Fruit fly (Drosophila melanogaster) Kc167 (cell line): ENCODE results near the gene dnd.

Source experiments
- Myc ChIP-seq: fragments of >200 bp; optimal IDR thresholded peaks from 2 replicates; lab custom pipeline; 2017; ENCODE audit warnings: missing external identifiers
- Sin3A ChIP-seq: fragments of >200 bp; optimal IDR thresholded peaks from 2 replicates; lab custom pipeline; 2018; ENCODE audit warnings: missing external identifiers
- h ChIP-seq: fragments of >200 bp; optimal IDR thresholded peaks from 3 replicates; lab custom pipeline; 2018; ENCODE audit warnings: missing external identifiers
- insv ChIP-seq: fragments of >200 bp; optimal IDR thresholded peaks from 3 replicates; lab custom pipeline; 2018; ENCODE audit warnings: missing external identifiers
- psq ChIP-seq: fragments of >200 bp; optimal IDR thresholded peaks from 2 replicates; lab custom pipeline; 2017; ENCODE audit warnings: missing external identifiers
- ttk ChIP-seq: sonication (Bioruptor generic); optimal IDR thresholded peaks from 2 replicates; lab custom pipeline; 2017; ENCODE audit warnings: missing external identifiers

The dnd gene

DNA sequence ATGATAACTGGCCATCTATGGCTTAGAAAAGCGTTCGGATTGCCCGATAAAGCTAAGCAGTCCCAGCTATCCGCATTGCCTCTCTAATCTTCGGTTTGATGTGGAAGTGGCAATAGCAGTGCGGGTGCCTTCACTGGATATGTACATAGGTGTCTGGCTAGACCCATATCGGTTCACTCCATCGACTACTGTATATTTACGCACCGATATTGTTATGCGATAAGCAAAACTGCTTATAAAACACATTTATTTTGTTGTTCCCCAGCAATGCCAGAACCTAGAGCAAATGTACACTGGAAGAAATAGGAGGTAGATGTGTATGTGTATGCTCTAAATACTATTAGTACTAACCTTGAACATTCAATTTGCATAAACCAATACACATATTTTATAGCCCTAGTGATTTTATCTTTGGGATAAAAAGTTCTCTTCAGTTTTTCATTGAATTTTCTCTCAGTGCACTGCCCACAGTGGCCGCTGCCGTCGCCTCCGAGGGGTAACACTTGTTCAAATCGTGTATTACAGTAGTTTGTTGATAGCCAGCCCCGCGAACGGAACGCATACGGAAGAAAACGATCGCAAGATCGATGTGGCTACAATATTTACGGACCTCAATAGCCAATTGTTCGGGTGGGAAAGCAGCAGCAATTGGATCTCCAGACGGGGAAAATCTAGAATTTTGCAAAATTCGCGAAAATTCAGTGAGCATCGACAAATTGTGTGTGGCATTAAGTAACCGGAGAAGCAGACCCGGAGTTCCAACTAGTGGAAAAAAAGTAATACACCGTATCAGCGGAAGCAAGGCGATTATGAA, 16.8 kb downstream of the dnd start, which contains the start of gene CG31431:
CG31431 (plus strand) TSS at position 524 of the 814 bp plus-strand sequence.
- no peak for TF ChIP-seq Sin3A (lab: Kevin White, UChicago)
- TF ChIP-seq h (lab: Kevin White, UChicago): no peak
- no peak for TF ChIP-seq psq
- no peak for TF ChIP-seq insv (lab: Kevin White, UChicago)
- TF ChIP-seq ttk: no peak
- no peak for TF ChIP-seq Myc

DNA sequence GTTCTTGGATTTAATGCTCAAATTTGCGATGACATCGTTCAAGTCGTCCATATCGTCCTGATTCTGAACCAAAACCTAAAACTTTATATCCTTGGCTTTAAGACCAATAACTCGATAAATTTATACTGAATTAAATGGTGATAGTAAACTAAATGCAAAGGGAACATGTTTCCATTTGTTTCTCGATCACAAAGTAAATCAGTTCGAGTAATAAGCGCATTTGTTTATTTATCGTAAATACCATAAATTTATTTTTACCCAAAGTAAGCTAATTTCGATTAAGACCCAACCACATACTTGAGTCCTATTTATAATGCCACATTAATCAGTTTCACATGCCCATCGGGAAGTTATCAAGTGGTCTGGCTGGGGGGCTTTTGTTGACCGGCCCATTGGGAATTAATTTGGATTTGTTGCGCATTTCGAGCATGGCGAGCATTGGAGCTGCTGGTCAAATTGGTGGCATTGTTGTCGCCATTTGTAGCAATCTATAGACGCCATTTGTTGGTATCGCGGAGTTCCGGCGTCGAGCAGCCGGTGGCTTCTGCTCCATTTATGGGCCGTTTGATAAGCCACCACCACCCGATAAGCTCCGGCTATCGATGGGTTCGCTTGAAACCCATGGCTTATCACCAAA, 17.6 kb downstream of the dnd start, which contains the start of gene CG31174:
CG31174 (minus strand) TSS at position 51 of the 637 bp plus-strand sequence.
- TF ChIP-seq Myc (no peak), insv (lab: Kevin White, UChicago) (no peak), psq (no peak), ttk (no peak), h (lab: Kevin White, UChicago) (no peak), Sin3A (lab: Kevin White, UChicago) (no peak)

DNA sequence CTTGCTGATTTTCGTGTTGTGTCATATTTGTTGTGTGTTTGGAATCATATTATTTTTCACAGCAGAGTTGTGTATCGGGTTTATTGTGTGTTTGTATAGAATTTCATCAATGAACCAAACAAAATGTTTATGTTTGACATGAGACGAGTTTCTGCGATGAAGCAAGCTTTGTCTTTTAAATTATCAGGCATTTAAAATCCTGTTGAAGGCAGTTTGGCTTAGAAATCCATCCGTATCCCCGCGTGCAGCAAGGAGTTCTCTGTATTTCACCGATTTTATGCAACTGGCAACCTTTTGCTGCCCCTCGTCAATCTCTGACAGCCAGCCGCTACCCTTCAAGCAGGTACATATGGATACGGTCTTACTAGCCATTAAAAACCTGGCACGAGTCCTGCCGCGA, 19.3 kb downstream of the dnd start, which contains the start of the genes CG6569 and Cby:
CG6569 (minus strand) TSS at position 101 of the 400 bp plus-strand sequence.
Cby (plus strand) TSS at position 185 of the 400 bp plus-strand sequence.
- TF ChIP-seq psq (no peak), ttk (no peak), Sin3A (lab: Kevin White, UChicago) (no peak), h (lab: Kevin White, UChicago) (no peak), insv (lab: Kevin White, UChicago) (no peak), Myc (no peak)

DNA sequence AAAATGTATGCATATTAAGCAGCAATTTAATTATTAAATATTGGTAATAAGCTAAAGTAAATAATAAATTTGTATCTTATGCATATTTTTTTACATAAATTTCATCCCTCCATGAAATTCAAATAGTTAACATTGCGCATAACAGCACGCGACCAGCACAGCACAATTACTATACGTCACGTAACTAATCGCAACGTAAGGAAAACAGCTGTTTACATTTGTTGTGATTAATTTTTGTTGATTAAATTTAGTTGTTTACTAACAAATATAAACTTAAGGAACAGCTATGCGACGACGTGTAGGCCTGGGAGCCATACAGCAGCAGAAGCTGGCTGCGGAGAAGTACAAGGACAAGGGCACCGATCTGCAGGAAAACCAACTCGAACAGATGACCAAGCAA, 22.2 kb downstream of the dnd start, which contains the start of gene lsn:
lsn (plus strand) TSS at position 177 of the 400 bp plus-strand sequence.
- no peak for TF ChIP-seq Sin3A (lab: Kevin White, UChicago)
- no peak for TF ChIP-seq ttk

DNA sequence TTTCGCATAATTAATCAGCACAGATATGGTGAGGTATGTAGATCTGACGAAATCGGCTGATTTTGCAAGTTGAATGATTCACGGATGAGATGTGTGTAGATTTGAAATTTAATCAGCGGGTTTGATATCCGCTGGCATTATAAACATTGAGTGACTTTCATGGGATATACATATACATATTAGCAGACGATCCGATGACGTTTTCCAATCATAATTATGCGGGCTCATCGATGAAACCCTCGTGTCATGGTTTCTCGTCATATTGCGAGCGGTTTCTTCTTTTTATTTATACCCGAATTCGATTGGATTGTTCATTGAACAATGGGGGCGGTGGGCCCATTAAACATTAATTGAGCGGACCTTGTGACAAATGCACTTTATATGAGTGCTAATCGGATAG, 22.7 kb downstream of the dnd start:
- TF ChIP-seq insv (lab: Kevin White, UChicago): no peak
- TF ChIP-seq psq: no peak
- TF ChIP-seq Sin3A (lab: Kevin White, UChicago): no peak
- TF ChIP-seq Myc: no peak
- TF ChIP-seq h (lab: Kevin White, UChicago): no peak
- no peak for TF ChIP-seq ttk

DNA sequence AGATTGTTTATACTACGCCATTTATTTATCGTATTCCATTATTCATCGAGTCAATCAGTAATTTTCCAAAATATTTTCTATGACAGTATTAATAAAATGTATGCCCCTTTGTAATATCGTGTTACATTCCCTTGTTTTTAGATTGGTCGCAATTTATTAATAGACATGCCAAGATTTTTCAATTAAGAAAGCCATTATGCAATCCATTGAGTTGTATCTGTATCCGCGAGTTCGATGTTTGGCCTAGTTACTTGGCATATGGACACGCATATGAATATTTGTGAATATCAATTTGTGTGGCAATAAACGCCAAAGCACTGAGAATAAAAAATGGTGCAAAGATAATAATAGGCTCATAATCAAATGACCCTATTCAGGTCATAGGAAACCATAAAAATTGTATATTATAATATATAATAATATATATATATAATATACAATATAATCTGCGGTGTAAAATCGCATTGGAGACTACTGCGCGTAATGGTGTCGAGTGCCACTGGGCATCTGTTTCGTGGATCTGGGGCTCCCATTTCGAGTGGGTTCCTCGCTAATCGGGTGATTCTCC, 23.3 kb downstream of the dnd start:
- TF ChIP-seq Myc (no peak), h (lab: Kevin White, UChicago) (no peak), ttk (no peak), Sin3A (lab: Kevin White, UChicago) (no peak), insv (lab: Kevin White, UChicago) (no peak), psq (no peak)

DNA sequence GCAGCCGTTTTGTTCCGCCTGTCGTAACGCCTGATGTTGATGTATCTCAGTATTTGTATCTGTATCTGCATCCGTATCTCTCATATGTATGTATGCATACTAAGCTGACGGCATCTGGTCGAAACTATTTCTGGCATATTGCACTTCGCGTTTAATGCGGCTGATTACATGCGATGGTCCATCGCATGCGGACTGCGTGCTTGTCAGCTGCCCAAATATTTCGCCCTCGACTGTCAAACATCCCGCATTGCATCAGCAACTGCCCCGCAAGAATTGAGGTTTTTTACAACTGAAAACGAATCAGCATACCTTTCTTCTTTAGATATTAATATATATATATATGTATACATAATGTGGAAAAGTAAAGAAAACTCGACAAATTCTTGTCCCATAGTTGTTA, 24.3 kb downstream of the dnd start:
- TF ChIP-seq Myc (no peak), insv (lab: Kevin White, UChicago) (no peak), psq (no peak), Sin3A (lab: Kevin White, UChicago) (no peak), ttk (no peak), h (lab: Kevin White, UChicago) (no peak)

DNA sequence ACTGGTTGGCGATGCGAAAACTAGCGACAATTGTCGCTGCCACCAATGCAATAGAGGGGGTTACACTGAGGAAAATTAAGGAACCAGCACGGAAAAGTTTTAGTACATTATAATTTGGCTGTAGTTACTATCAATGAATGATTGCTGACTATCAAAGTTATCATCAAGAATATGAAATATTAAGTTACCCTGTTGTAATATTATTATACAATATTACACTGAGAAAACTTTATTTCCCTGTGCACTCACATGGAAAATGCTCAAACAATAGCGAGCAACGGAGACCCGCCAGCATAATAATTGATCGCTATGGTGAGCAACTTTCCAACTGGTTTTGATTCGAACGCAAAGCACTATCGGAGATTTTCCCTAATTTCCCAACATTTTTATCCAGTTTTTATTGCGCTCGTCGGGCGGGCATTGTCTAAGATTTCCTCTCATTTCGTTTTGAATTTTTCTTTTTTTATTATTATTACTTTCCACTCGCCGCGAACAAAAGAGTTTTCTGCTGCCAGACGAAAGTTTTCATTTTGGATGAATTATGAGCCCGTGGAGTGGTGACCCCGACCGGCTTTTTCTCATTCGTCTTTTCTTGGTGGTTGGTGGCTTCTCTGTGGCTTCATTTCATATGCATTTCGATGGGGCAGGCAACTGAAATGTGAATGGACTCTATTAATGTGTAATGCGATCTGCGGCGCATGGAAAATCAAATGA, 24.9 kb downstream of the dnd start:
- TF ChIP-seq ttk (no peak), insv (lab: Kevin White, UChicago) (no peak)

DNA sequence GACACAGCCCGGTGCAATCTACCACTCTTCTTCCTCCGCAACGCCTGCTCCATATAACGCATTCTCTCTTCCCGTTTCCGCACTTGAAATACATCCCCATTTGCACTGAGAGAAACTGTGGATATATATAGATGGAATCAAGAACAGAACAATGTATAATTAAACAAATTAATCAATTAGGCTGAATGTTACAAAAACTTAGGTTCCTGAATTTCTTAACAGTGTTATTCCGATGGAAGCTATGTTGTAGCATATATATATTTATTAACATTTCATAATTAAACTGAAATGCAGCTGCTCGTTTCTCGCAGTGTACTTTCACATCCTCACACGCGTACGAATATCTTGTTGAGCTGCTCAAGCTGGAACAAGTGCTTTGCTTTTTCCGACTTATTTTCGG, 27.6 kb downstream of the dnd start:
- TF ChIP-seq Myc (no peak), ttk (no peak), Sin3A (lab: Kevin White, UChicago) (no peak), psq (no peak), h (lab: Kevin White, UChicago) (no peak), insv (lab: Kevin White, UChicago) (no peak)

DNA sequence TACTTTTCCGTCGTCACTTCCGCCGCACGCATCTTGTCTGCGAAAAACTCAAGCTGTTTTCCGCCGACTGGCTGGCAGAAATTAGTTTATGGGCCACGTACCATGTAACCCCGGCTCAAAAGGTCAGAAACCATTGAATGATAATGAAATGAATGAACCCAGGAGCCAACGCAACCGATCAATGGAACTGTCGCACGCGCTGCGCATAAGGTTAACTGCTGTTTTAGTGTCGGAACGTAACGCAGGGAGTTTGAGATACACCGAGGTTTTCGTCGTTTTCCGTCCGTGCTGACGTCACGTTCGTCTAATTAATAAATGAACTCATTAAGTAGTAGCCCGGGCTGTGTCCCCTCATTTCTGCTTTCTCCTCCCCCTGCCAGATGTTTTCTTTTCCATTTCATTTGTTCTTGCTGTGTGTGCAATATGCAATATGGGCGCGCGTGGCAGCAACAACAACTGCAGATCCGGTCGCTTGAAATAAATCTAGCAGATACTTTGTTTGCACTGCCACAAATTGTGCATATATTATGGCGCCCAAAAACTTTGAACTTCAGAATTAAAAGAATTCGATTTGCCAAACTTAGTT, 28.8 kb downstream of the dnd start:
- TF ChIP-seq ttk: no peak
- no peak for TF ChIP-seq Sin3A (lab: Kevin White, UChicago)
- TF ChIP-seq Myc: no peak
- no peak for TF ChIP-seq psq
- TF ChIP-seq h (lab: Kevin White, UChicago): no peak
- TF ChIP-seq insv (lab: Kevin White, UChicago): no peak

DNA sequence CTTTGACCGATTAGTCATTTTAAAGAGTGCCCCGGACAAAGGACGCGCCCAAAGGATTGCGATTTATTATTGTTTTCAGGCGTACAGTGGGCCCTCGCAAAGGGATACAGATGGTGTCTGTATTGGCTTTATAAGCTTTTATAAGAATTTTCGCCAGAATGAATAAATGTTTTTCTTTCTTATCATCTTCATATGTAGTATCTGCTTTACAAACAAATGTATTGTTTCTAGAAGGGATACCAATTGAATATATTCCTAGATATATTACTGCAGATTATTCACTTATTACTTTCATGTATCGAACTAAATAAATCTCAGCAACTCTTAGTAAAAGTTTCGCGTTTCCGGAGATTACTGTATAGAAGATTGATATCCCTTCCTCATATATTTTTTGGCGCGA, 29.6 kb downstream of the dnd start:
- TF ChIP-seq insv (lab: Kevin White, UChicago) (no peak), ttk (no peak), h (lab: Kevin White, UChicago) (no peak), Sin3A (lab: Kevin White, UChicago) (no peak), psq (no peak), Myc (no peak)

DNA sequence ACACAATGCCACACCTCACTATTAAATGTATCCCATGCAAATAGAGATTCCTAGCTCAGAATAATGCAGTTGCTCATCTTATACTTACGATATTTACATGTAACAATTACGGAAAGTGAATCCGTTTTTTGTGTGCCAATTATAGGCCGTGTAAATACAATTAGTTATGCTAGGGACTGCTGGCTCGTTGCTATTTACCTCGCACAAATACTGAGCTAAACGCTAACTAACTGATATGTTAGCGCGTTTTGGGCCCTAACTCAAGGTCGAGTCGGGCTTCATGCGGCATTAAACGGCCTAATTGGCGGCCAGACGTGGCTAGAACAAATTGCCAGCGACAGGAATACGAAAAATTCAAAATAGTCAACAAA, 30.3 kb downstream of the dnd start:
- no peak for TF ChIP-seq h (lab: Kevin White, UChicago)
- no peak for TF ChIP-seq ttk
- TF ChIP-seq Sin3A (lab: Kevin White, UChicago): no peak
- no peak for TF ChIP-seq psq
- no peak for TF ChIP-seq insv (lab: Kevin White, UChicago)
- no peak for TF ChIP-seq Myc
